Worm (Caenorhabditis elegans): ENCODE data around the gene K07H8.9.

Gene K07H8.9

ce11 chrIV:8252856-8253255 lies 33.4 kb downstream of the K07H8.9 start (continued):
- TF ChIP-seq F26F4.8 (GFP tag; conservative IDR thresholded peaks at IDR 0.05), result peak; percentile 98
- TF ChIP-seq nhr-10 (tag; optimal IDR thresholded peaks at IDR 0.05), result no peak
- TF ChIP-seq sdz-12 (GFP tag; optimal IDR thresholded peaks at IDR 0.05), result peak; percentile 83
- TF ChIP-seq lin-15B (tag; optimal IDR thresholded peaks at IDR 0.05), result no peak
- no peak for TF ChIP-seq ama-1 (optimal IDR thresholded peaks at IDR 0.05)
- peak; percentile 68 for TF ChIP-seq spr-1 (tag; optimal IDR thresholded peaks at IDR 0.05)
- peak; percentile 93; the same call in 1 of the 2 replicates for TF ChIP-seq Y105C5A.15 (GFP tag; IDR thresholded peaks at IDR 0.05)
- TF ChIP-seq lin-39 (tag; optimal IDR thresholded peaks at IDR 0.05), result no peak
- peak; percentile 33 for TF ChIP-seq F37D6.2 (tag; optimal IDR thresholded peaks at IDR 0.05)
- TF ChIP-seq dve-1 (tag; optimal IDR thresholded peaks at IDR 0.05; ENCODE audit: insufficient read depth), result peak; percentile 73
- TF ChIP-seq nhr-111 (GFP tag; optimal IDR thresholded peaks at IDR 0.05), result peak; percentile 55
- peak; percentile 83; the same call in 1 of the 2 replicates for TF ChIP-seq lin-1 (GFP tag; IDR thresholded peaks at IDR 0.05)
- no peak for TF ChIP-seq ceh-82 (tag; optimal IDR thresholded peaks at IDR 0.05)
- peak; percentile 95 for TF ChIP-seq pha-4 (GFP tag; IDR thresholded peaks at IDR 0.05)
- TF ChIP-seq pha-4 (tag; optimal IDR thresholded peaks at IDR 0.05), result no peak
- TF ChIP-seq mes-2 (tag; optimal IDR thresholded peaks at IDR 0.05; ENCODE audit: poor library complexity, severe bottlenecking), result no peak
- TF ChIP-seq mxl-2 (GFP tag; conservative IDR thresholded peaks at IDR 0.05), result peak; percentile 72
- TF ChIP-seq unc-62 (GFP tag; optimal IDR thresholded peaks at IDR 0.05 in 1 of 2), result no peak
- TF ChIP-seq unc-62 (tag; optimal IDR thresholded peaks at IDR 0.05), result no peak
- TF ChIP-seq jun-1 (tag; optimal IDR thresholded peaks at IDR 0.05), result no peak
- no peak for TF ChIP-seq unc-39 (tag; optimal IDR thresholded peaks at IDR 0.05)
- TF ChIP-seq ceh-62 (tag; optimal IDR thresholded peaks at IDR 0.05), result no peak
- TF ChIP-seq ztf-7 (tag; optimal IDR thresholded peaks at IDR 0.05), result no peak
- TF ChIP-seq nhr-237 (tag; optimal IDR thresholded peaks at IDR 0.05), result no peak
- no peak for TF ChIP-seq cey-2 (tag; optimal IDR thresholded peaks at IDR 0.05; ENCODE audit: borderline replicate concordance, insufficient read depth)
- TF ChIP-seq php-3 (GFP tag; IDR thresholded peaks at IDR 0.05), result peak; percentile 84
- TF ChIP-seq nhr-48 (tag; optimal IDR thresholded peaks at IDR 0.05), result peak; percentile 70
- TF ChIP-seq duxl-1 (tag; optimal IDR thresholded peaks at IDR 0.05; ENCODE audit: poor library complexity), result peak; percentile 79
- peak; percentile 24 for TF ChIP-seq nhr-28 (tag; optimal IDR thresholded peaks at IDR 0.05)
- TF ChIP-seq lim-7 (GFP tag; IDR thresholded peaks at IDR 0.05), result no peak; the same call in 1 of the 2 replicates
- TF ChIP-seq F44E2.7 (GFP tag; IDR thresholded peaks at IDR 0.05), result peak; percentile 96
- TF ChIP-seq lin-29 (GFP tag; IDR thresholded peaks at IDR 0.05), result no peak
- 0 out of 2 replicates have a peak, but pooled peaks have one; percentile 49 for TF ChIP-seq dmd-9 (GFP tag; IDR thresholded peaks at IDR 0.05)
- TF ChIP-seq ztf-11 (tag; optimal IDR thresholded peaks at IDR 0.05), result no peak
- TF ChIP-seq spr-3 (GFP tag; optimal IDR thresholded peaks at IDR 0.05), result peak; percentile 58
- peak; percentile 63 for TF ChIP-seq gei-8 (GFP tag; optimal IDR thresholded peaks at IDR 0.05)
- TF ChIP-seq Y5F2A.4 (GFP tag; optimal IDR thresholded peaks at IDR 0.05), result peak; percentile 82
- peak; percentile 58 for TF ChIP-seq T20F7.1 (GFP tag; optimal IDR thresholded peaks at IDR 0.05)
- peak; percentile 37 to 90 for TF ChIP-seq daf-16 (GFP tag; optimal IDR thresholded peaks at IDR 0.05)
- TF ChIP-seq daf-16 (tag; optimal IDR thresholded peaks at IDR 0.05), result peak; percentile 76
- no peak for TF ChIP-seq mdt-29 (GFP tag; IDR thresholded peaks at IDR 0.05)
- TF ChIP-seq dmd-6 (GFP tag; IDR thresholded peaks at IDR 0.05), result peak; percentile 78
- TF ChIP-seq snpc-4 (tag; optimal IDR thresholded peaks at IDR 0.05), result no peak
- peak; percentile 92 for TF ChIP-seq arid-1 (GFP tag; conservative IDR thresholded peaks at IDR 0.05)
- no peak for TF ChIP-seq nhr-11 (tag; optimal IDR thresholded peaks at IDR 0.05)
- no peak for TF ChIP-seq ceh-32 (tag; optimal IDR thresholded peaks at IDR 0.05; ENCODE audit: poor library complexity)
- peak; percentile 94 for TF ChIP-seq vab-7 (GFP tag; IDR thresholded peaks at IDR 0.05)
- TF ChIP-seq F10B5.3 (tag; optimal IDR thresholded peaks at IDR 0.05), result peak; percentile 56
- 0 out of 2 replicates have a peak, but pooled peaks have one; percentile 45 for TF ChIP-seq daf-8 (GFP tag; IDR thresholded peaks at IDR 0.05)
- TF ChIP-seq zfp-2 (tag; optimal IDR thresholded peaks at IDR 0.05), result peak; percentile 56
- TF ChIP-seq lin-38 (GFP tag; IDR thresholded peaks at IDR 0.05), result peak; percentile 83
- peak in 1 of 2 experiments; percentile 67 for TF ChIP-seq lsy-2 (tag; optimal IDR thresholded peaks at IDR 0.05)
